Worm (Caenorhabditis elegans): ENCODE results near the gene mab-7.

The mab-7 gene

DNA sequence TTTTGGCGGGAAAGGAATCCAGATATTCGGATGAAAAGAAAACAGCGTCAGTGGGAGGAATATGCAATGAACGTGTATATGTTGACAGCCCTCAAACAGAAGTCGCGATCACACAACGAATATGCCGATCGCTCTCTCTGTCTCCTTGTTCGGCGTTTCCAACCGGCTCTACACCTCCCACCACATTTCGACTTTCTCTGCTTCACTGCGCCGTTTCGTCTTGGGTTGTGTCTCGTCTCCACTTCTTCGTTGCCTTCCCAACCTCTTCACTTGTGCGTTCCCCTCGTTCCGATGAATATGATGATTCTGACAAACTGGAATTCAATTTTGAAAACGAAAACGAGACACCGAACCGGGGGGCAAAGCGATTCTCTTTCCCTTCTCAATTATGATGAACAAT lies at the start of gene mab-7:
mab-7 (minus strand) TSS at position 101 of the 400 bp plus-strand sequence.
- no peak for TF ChIP-seq mab-5 (tag; optimal IDR thresholded peaks at IDR 0.05)

DNA sequence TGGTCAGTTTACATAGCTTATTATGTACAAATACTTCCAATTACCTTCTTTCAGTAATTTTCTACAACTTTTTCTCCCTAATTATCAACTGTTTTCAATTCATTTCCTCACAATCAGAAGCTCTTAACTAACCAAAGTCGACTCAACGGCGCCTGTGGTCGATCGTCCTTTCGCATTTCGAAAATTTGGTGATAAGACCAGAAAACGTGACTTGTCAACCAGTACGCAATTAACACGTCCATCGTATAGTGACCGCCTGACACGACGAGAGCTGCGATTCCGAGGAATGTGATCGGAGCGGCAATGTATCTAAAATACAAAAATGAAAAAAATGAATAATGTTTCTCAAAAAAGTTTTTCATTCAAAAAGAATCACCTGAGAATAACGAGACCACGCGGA lies 47.8 kb upstream of the mab-7 start:
- TF ChIP-seq cnd-1 (tag; optimal IDR thresholded peaks at IDR 0.05): no peak
- TF ChIP-seq zip-8 (tag; optimal IDR thresholded peaks at IDR 0.05): no peak
- TF ChIP-seq bed-3 (GFP tag; optimal IDR thresholded peaks at IDR 0.05): no peak
- no peak for TF ChIP-seq nhr-12 (tag; optimal IDR thresholded peaks at IDR 0.05)
- no peak for TF ChIP-seq ceh-43 (GFP tag; optimal IDR thresholded peaks at IDR 0.05)
- TF ChIP-seq unc-120 (tag; optimal IDR thresholded peaks at IDR 0.05; ENCODE audit: poor library complexity, severe bottlenecking): no peak
- no peak for TF ChIP-seq M03D4.4 (tag; optimal IDR thresholded peaks at IDR 0.05)
- TF ChIP-seq ham-2 (GFP tag; optimal IDR thresholded peaks at IDR 0.05): no peak
- TF ChIP-seq elt-1 (tag; optimal IDR thresholded peaks at IDR 0.05; ENCODE audit: borderline replicate concordance, insufficient read depth): no peak
- TF ChIP-seq pha-4 (tag; optimal IDR thresholded peaks at IDR 0.05): no peak
- no peak for TF ChIP-seq nhr-76 (tag; optimal IDR thresholded peaks at IDR 0.05)

DNA sequence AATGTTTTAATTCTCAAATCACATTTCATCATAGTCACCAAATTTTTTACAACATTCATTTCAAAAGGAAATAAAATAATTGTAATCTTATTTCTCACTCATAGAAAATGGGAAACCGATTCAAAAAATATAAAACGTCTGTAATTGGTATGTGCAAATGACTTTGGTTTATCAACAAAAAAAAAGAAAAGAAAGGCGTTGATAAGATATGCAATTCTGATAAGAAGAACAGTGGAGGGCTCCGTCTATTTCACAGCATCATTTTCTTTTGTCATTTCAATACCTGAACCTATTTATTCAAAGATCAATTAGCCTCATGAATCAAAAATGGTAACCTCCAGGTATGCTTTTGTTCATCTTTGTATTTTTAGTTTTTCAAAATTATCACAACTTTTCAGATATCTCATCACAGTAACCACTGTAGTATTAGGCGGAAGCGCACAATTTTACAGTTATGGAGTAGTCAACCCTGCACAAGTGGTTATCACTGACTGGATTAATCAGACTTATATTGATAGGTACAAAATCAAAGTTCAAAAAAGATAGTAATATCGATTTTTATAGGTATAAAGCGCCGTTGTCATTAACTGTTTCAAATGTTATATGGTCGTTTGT lies 40.5 kb upstream of the mab-7 start, which contains the start of gene F53H8.3:
F53H8.3 (plus strand) TSS at position 275 of the 615 bp plus-strand sequence.
- no peak for TF ChIP-seq M03D4.4 (tag; optimal IDR thresholded peaks at IDR 0.05)
- no peak for TF ChIP-seq nhr-76 (tag; optimal IDR thresholded peaks at IDR 0.05)
- no peak for TF ChIP-seq unc-62 (GFP tag; optimal IDR thresholded peaks at IDR 0.05)

DNA sequence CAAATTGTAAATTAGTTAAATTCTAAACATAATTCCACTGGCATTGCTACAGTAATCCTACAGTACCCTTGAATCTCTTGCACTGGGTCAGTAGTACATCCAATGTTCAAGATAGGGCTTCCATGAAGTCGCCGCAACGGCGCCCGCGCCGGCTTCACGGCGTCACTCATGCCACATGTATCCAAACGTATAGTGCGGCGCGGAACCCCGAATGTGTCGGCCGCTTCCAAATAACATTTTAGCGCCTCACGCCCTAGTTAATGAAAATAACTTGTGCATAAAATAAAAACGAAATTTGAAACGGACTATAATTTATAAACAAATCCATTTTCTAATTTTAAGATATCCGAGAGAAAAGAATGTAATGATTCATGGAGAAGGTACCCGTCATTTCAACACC lies 38.2 kb upstream of the mab-7 start:
- TF ChIP-seq ztf-11 (tag; optimal IDR thresholded peaks at IDR 0.05): no peak
- TF ChIP-seq lsy-2 (tag; optimal IDR thresholded peaks at IDR 0.05): no peak
- no peak for TF ChIP-seq zip-8 (tag; optimal IDR thresholded peaks at IDR 0.05)
- no peak for TF ChIP-seq snpc-4 (tag; optimal IDR thresholded peaks at IDR 0.05)
- TF ChIP-seq nhr-12 (tag; optimal IDR thresholded peaks at IDR 0.05): no peak
- TF ChIP-seq tbx-8 (GFP tag; optimal IDR thresholded peaks at IDR 0.05): no peak
- TF ChIP-seq ces-1 (GFP tag; optimal IDR thresholded peaks at IDR 0.05): no peak
- TF ChIP-seq hlh-1 (tag; optimal IDR thresholded peaks at IDR 0.05): no peak
- TF ChIP-seq nhr-2 (tag; optimal IDR thresholded peaks at IDR 0.05): no peak
- no peak for TF ChIP-seq lin-32 (GFP tag; optimal IDR thresholded peaks at IDR 0.05)
- no peak for TF ChIP-seq bed-3 (GFP tag; optimal IDR thresholded peaks at IDR 0.05)
- TF ChIP-seq pha-4 (tag; optimal IDR thresholded peaks at IDR 0.05): no peak
- TF ChIP-seq blmp-1 (tag; optimal IDR thresholded peaks at IDR 0.05): no peak

DNA sequence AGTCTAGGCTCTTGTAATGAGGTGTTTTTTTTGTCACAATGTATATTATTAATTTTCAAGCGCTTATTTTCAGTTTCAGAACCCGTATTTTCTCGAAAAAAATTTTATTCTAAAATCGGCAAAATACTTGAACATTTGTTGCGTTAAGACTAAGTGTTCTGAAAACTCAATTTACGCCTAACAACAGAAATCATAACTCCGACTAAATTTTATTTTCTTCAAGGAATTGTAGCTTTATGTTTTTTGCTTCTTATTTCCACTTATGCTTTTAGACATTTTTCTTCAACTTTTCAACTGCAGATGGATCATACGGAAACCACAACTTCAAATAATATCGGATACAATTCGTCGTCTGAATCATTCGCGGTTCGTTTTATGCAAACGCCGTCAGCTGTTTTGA lies 35.7 kb upstream of the mab-7 start, which contains the start of gene F35H12.1:
F35H12.1 (plus strand) TSS at position 301 of the 400 bp plus-strand sequence.
- TF ChIP-seq blmp-1 (tag; optimal IDR thresholded peaks at IDR 0.05) (no peak), ceh-39 (tag; optimal IDR thresholded peaks at IDR 0.05) (no peak), elt-1 (tag; optimal IDR thresholded peaks at IDR 0.05; ENCODE audit: borderline replicate concordance, insufficient read depth) (no peak), unc-120 (tag; optimal IDR thresholded peaks at IDR 0.05; ENCODE audit: poor library complexity, severe bottlenecking) (no peak), ham-2 (GFP tag; optimal IDR thresholded peaks at IDR 0.05) (no peak), mab-5 (tag; optimal IDR thresholded peaks at IDR 0.05) (no peak), lin-13 (tag; optimal IDR thresholded peaks at IDR 0.05) (no peak), nhr-237 (tag; optimal IDR thresholded peaks at IDR 0.05) (no peak), drap-1 (GFP tag; optimal IDR thresholded peaks at IDR 0.05) (no peak), ceh-43 (GFP tag; optimal IDR thresholded peaks at IDR 0.05) (no peak), hlh-1 (tag; optimal IDR thresholded peaks at IDR 0.05) (no peak), nhr-76 (tag; optimal IDR thresholded peaks at IDR 0.05) (no peak), zip-8 (tag; optimal IDR thresholded peaks at IDR 0.05) (no peak), flh-1 (GFP tag; optimal IDR thresholded peaks at IDR 0.05) (no peak), nhr-2 (tag; optimal IDR thresholded peaks at IDR 0.05) (no peak), M03D4.4 (tag; optimal IDR thresholded peaks at IDR 0.05) (no peak), bed-3 (GFP tag; optimal IDR thresholded peaks at IDR 0.05) (no peak)

DNA sequence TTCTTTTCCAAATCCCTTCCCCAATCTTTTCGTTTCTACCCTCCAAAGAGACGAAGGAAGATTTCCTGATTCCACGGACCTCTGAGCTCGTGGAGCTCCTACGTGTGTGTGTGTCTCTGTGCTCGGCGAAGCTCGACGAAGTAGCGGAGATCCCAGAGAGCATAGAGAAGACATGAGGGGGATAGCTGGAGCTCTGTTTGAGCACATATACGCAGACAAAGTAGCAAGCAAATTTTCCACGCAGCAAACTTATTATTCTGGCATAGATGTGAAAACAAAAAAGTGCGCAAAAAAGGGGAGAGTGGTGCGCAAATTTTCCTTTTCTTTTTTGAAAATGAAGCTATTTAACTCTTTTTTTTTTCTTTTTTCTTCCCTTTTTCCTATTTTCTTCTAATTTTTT lies 35.0 kb upstream of the mab-7 start:
- TF ChIP-seq ham-2 (GFP tag; optimal IDR thresholded peaks at IDR 0.05) (no peak), lin-32 (GFP tag; optimal IDR thresholded peaks at IDR 0.05) (no peak), sptf-1 (tag; optimal IDR thresholded peaks at IDR 0.05) (peak; percentile 16), unc-120 (tag; optimal IDR thresholded peaks at IDR 0.05; ENCODE audit: poor library complexity, severe bottlenecking) (peak; percentile 83), lsy-2 (tag; optimal IDR thresholded peaks at IDR 0.05) (no peak), nhr-2 (tag; optimal IDR thresholded peaks at IDR 0.05) (no peak), ces-1 (GFP tag; optimal IDR thresholded peaks at IDR 0.05) (peak; percentile 56), sem-2 (GFP tag; optimal IDR thresholded peaks at IDR 0.05) (no peak), bed-3 (GFP tag; optimal IDR thresholded peaks at IDR 0.05) (no peak), blmp-1 (tag; optimal IDR thresholded peaks at IDR 0.05) (no peak), mls-2 (tag; optimal IDR thresholded peaks at IDR 0.05) (no peak), ztf-11 (tag; optimal IDR thresholded peaks at IDR 0.05) (no peak)

Data from whole organism, mixed stage, embryonic.